Fruit fly (Drosophila melanogaster) whole organism, larva: ENCODE data around the gene ATPsynB.

ENCODE experiments used
- noc ChIP-seq: fragments of 200-800 bp; sonication (Bioruptor generic); optimal IDR thresholded peaks from 3 replicates; lab custom pipeline; 2019; ENCODE audit warnings: missing biosample characterization, mild to moderate bottlenecking, missing genetic modification characterization, moderate library complexity

ATPsynB gene

DNA sequence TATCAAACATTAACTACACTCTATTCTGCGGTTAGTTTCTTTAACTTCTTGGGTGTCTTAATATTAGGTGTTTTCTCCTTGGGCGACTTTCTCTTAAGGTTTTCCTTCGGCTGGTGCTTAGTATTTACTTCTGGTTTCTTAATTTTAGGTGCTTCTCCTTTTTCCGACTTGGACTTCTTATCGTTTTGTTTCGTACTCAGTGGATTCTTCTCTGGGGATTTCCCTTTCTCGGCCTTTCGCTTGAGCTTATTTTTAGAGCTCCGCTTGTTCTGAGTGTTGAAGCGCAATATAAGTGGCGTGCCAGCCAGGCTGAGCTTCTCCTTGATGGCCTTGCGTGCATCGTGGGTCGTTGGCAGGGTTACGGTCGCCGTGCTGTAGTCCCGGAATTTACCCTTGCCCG is 12.0 kb upstream of the ATPsynB start:
- no peak for TF ChIP-seq noc (tag; lab: Kevin White, UChicago)

DNA sequence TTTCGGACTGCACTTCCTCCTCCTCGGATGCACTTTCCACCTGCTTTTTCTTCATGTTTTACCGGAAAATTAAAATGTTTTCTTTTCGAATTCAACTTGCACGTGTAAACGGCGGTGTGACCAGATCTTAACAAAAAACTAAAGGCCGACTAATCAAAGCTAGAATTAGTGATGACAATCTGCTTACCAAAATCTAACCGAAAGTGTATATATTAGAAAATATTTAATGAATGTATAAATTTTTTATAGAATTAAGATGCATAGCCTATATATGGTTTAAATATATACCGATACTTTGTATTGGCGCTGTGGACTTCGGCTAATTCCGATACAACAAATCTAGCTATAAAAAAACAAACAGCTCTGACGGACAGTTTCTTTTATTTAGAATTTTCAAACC is 10.9 kb upstream of the ATPsynB start, which contains the start of the genes CG18178 and CG14174:
Gene CG18178 (minus strand): TSS at position 216 of the 400 bp plus-strand sequence.
Gene CG14174 (plus strand): TSS at position 400 of the 400 bp plus-strand sequence.
- TF ChIP-seq noc (tag; lab: Kevin White, UChicago): peak; percentile 58

DNA sequence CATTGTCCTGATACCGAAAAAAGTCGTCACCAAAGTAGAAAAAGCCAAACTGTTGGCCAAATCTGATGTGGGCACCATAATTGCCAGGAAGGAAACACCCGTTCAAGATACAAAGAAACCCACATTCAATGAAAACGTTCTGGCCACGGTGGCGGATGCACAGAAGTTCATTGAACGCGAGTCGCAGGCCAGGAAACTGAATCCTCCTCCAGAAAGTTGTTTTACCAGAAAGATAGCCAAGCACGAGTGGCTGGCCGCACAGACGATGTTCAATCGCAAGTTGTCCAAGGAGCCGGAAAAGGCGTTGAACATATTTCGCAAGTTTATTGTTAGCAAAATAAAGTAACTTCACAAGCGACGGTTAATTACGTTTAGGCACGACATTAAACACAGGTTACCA is 9.7 kb upstream of the ATPsynB start:
- no peak for TF ChIP-seq noc (tag; lab: Kevin White, UChicago)

DNA sequence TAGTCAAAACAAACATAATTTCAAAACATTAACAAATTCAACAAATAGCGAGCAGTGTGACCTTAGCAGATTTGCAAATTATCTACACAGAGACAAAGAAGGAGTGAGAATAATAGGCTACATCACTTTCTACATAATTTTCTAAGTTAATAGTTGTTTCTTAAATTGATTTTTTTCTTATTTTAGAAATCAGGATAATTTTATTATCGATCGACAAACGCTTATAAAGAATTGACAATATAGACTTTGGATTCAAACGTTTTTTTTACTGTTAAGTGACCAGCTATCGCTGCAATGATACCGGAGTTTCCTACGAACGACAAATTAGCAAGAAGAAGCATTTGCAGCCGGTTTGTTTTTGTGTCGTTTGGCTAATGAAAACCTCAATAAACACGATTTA is 6.7 kb upstream of the ATPsynB start, which contains the start of the genes nbs and defl:
Gene nbs (minus strand): TSS at position 87 of the 400 bp plus-strand sequence.
Gene defl (plus strand): TSS at position 316 of the 400 bp plus-strand sequence.
- TF ChIP-seq noc (tag; lab: Kevin White, UChicago): peak; percentile 42

DNA sequence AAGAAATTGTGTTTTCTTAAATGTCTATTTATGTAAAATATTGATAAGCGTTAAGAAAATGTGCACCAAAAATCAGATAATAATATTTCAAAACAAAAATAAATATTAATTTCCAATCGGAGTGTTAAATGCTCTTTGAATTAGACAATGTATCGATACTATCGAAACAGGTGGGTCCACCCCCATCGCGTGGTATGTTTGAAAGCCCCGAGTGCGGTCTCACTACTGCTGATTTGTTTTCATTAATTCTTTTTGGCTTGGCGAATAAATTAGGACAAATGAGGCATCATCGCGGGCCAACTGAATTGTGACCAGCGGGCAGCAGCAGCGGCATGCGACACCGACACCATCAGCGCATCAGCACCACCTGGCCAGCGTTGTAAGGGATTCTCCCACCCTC is 3.1 kb upstream of the ATPsynB start, which contains the start of gene Naa60:
Gene Naa60 (plus strand): TSS at position 189 of the 400 bp plus-strand sequence.
- TF ChIP-seq noc (tag; lab: Kevin White, UChicago): no peak

DNA sequence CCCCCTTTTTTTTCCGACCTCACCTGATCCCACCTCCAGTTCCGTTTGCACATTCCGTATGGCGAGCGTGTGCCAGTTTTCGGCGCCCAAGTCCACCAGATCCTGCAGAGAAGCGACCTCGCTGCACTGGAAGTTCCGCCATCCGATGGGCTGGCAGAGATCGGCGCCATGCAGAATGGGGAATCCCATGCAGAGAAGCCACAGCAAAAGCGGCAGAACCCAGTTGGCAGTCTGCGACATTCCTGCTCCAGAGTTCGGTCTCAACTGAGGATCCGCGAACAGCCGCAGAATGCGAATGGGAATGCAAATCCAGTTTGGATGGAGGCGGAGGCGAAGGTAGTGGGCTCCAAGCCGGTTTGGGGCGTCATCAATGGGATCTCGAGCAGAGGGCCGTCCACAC is 3.8 kb downstream of the ATPsynB start, which contains the start of gene CG6749:
Gene CG6749 (minus strand): TSS at position 245 of the 400 bp plus-strand sequence.
- TF ChIP-seq noc (tag; lab: Kevin White, UChicago): no peak

DNA sequence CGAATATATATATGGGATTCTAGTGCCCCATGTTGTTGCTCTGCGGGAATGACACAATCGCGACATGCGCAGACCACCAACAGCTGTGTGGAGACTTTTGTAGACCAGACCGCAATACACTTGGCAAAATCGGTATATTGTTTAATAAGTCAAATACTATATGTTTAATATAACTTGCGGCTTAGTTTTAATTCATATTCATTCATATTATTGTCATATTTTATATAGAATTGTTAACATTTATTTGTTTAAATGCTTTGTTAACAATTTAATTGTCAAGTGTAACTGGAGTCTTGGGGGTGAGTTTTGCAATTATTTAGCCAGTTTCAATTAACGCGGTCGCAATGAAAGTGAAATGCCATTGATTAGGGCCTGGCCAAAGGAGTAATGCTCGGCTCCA is 9.8 kb downstream of the ATPsynB start:
- TF ChIP-seq noc (tag; lab: Kevin White, UChicago): no peak

DNA sequence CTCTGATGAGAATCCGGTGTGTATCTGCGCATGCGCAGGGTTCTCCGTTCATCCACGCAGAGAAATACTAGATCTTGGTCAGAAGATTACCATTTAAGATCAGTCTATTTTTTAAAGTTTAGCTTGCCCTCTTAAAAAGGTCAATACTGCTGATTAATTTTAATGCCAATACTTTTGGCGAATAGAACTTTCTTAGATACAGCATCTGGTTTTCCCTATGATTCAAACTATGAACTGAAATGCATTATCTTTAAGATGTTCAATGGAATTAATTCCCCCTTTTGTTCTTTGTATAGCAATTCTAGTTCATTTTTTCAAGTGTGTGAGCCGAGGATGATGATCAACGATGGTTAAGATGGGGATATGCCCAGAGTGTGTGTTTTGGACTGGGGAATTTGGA is 12.5 kb downstream of the ATPsynB start:
- TF ChIP-seq noc (tag; lab: Kevin White, UChicago): no peak

DNA sequence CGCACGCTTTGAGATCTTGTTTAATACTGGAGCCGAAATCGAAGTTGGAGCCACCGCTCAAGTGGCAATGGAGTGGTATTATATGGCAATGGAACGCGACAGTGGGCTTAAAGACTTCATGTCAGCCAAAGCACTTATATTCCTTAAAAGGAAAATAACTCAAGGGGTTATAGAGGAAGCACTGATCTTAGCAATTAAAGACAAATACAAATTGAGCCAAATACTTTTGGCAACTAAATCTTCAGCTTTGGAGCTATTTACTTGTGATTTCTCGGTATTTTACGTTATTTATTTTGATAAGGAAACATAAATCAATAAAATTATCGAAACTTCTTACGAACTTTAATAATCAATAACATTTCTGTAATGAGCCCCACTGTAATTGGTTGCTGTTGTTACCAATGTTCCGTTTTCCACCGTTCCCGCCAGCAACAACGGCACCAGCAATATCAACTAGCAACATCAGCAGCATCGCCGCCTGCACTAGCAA is 14.3 kb downstream of the ATPsynB start:
- no peak for TF ChIP-seq noc (tag; lab: Kevin White, UChicago)

DNA sequence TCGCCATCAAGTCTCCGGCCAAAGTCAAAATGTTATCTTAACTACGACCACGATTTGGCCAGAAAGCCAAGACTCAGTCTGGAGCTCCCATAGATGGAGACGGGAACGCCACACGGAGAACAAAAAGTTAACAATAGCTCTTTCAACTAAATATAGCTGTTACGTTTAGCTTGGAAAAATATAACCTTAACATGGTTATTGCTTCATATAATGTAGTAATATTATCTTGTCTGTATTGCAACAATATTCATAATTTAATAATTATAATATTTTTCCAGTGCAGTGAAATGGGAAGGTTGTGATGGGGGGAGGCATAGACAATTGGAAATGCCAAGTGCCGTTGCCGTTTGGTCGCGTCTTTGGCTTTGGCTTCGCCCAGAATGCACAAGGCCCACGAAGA is 15.6 kb downstream of the ATPsynB start:
- no peak for TF ChIP-seq noc (tag; lab: Kevin White, UChicago)

DNA sequence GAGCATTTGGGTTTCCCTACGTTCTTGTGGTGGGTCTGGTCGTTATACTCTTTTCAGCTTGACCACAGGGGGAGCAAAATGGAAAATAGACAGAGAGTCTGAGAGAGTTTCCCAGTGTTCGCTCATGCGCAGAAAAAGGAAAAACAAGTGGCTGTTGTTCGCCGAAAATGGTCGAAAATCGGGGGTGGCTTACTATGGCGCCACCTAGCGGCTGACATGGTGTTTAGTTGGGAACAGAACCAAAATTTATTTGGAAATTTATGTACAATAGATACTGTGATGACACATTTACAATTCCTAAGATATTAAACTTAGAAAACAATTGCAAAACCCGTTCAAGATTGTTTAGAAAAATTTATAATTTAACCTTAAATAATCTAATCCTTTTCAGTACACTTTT is 21.8 kb downstream of the ATPsynB start:
- TF ChIP-seq noc (tag; lab: Kevin White, UChicago): no peak

DNA sequence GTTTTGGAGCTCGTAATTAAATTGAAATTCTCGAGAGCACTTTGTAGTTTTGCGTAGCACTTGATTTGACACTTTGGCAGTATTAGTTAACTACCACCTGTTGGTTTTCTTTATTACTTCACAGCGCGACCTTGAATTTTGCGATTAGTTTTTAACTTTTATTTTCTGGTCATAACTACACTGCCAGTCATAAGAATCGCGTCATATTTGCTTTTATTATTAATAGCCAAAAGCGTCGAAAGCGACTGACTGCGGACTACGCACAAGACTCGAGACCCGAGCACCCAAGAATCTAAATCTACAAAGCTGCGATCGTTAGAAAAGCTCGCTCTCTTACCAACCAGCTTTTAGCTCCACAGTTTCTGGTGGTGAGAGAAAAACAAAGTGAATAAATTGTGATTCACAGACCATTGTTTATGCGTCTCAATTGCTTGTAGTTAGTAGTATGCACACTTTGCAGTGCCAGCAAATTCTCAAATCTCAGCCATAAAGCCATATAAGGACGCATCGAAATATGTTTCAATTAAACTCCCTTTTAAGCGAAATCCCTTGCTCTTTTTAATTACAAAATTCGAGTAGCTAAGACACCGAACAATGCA is 30.5 kb downstream of the ATPsynB start, which contains the start of gene CG42268:
Gene CG42268 (minus strand): TSS at position 245 of the 599 bp plus-strand sequence.
- TF ChIP-seq noc (tag; lab: Kevin White, UChicago): peak; percentile 9

DNA sequence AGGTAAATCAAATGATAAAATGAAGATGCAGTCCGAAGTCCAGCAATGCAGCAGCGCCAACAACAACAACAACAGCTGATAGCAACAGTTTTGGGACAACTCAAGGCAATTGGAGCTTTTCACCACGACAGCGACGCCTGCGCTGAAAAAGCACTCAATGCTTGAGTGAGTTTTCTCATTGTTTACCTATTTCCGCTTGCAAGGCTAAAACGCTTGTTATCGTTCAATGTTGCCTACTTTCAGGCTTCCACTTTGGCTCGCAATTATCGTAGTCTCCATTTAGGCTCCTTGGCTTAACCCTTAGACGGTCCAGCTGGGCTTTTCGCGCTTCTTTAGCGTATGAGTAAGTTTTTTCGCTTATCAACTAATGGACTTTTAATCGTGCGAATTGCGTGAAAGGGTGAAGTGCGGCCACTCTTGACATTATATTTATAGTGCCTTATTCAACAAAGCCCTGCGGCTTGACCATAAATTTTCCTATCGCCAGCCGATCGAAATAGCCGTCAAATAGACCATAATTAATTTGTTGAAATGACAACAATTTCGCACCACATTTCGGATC is 32.3 kb downstream of the ATPsynB start:
- peak; percentile 67 for TF ChIP-seq noc (tag; lab: Kevin White, UChicago)

DNA sequence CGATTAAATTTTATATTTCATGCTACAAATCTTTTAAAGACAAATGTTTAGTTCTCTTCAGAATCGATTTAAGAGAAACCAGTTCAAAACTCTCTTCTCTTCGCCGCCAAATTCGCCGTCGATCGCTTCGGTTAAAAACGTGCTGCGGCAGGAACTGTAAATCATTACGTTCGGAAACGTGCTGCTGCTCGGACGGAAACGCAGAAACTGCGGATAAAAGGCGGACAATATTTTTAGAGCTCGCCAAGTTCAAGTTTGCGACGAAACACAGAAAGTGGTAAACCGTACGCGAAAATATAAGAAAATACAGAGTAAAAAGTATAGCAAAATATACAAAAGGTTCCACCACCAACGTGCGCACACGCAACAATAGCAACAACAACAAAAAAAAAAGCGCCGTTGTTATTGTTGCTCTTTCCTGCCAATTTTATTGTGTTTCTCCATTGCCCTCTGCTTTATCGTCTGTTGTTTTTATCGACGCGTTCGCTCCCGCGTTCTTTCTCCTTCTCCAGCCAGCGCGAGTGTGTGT is 33.7 kb downstream of the ATPsynB start, which contains the start of gene Ae2:
Gene Ae2 (plus strand): TSS at position 156 of the 529 bp plus-strand sequence.
- TF ChIP-seq noc (tag; lab: Kevin White, UChicago): no peak

DNA sequence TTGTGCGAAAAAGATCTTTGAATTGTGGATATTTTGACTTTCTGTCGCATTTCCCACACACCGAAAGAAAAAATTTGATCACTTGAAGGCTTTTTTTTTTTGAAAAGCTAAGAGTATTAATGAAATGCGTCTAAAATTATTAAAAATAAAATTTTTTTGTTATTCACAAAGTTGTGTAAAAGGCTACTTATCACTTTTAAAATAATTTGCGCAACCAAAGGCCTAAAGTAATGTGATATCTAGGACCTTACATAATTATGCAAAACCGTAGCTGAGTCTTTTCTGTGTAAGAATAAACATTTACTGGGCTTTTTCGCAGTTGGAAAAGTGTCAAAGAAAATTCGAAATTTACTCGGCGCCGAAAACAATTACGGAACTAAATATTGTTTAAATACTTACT is 34.5 kb downstream of the ATPsynB start:
- no peak for TF ChIP-seq noc (tag; lab: Kevin White, UChicago)
